Fruit fly (Drosophila melanogaster) whole organism, embryonic: Measurements from ENCODE around the gene RpL37A.

Experiments used
- CG10274 ChIP-seq: fragments of 200-800 bp; sonication (Bioruptor generic); optimal IDR thresholded peaks from 3 replicates; lab custom pipeline; 2017; ENCODE audit warnings: missing biosample characterization, mild to moderate bottlenecking, missing genetic modification characterization
- CG10431 ChIP-seq: fragments of 200-800 bp; sonication (Bioruptor generic); optimal IDR thresholded peaks from 3 replicates; lab custom pipeline; 2018; ENCODE audit warnings: missing biosample characterization, mild to moderate bottlenecking, missing genetic modification characterization
- CG11085 ChIP-seq: fragments of 200-800 bp; sonication (Bioruptor generic); IDR thresholded peaks from 2 replicates; pipeline ENCODE4 v1.3.6; 2022; ENCODE audit warnings: missing biosample characterization, missing genetic modification characterization
- CG11504 ChIP-seq: fragments of 200-800 bp; sonication (Bioruptor generic); optimal IDR thresholded peaks from 3 replicates; lab custom pipeline; 2019; ENCODE audit warnings: missing biosample characterization, mild to moderate bottlenecking, missing genetic modification characterization, moderate library complexity
- CG12391 ChIP-seq: fragments of 200-800 bp; sonication (Bioruptor generic); optimal IDR thresholded peaks from 3 replicates; lab custom pipeline; 2018; ENCODE audit warnings: missing biosample characterization, mild to moderate bottlenecking, missing genetic modification characterization, moderate library complexity
- CG1603 ChIP-seq: fragments of 200-800 bp; sonication (Bioruptor generic); optimal IDR thresholded peaks from 2 replicates; lab custom pipeline; 2019; ENCODE audit warnings: missing biosample characterization, mild to moderate bottlenecking, missing genetic modification characterization, moderate library complexity
- CG17359 ChIP-seq: fragments of 200-800 bp; sonication (Bioruptor generic); optimal IDR thresholded peaks from 3 replicates; lab custom pipeline; 2018; ENCODE audit warnings: missing biosample characterization, mild to moderate bottlenecking, missing genetic modification characterization, moderate library complexity
- CG18262 ChIP-seq: fragments of 200-800 bp; optimal IDR thresholded peaks from 3 replicates; lab custom pipeline; 2019; ENCODE audit warnings: missing biosample characterization, mild to moderate bottlenecking, missing genetic modification characterization, moderate library complexity
- CG2875 ChIP-seq: fragments of 200-800 bp; sonication (Bioruptor generic); optimal IDR thresholded peaks from 2 replicates; lab custom pipeline; 2017; ENCODE audit warnings: missing biosample characterization, mild to moderate bottlenecking, missing genetic modification characterization, missing genetic modification reagents
- CG2889 ChIP-seq: fragments of 200-800 bp; sonication (Bioruptor generic); IDR thresholded peaks from 3 replicates; pipeline ENCODE4 v1.3.6; 2022; ENCODE audit warnings: missing biosample characterization, missing genetic modification characterization
- CG3726 ChIP-seq: fragments of 200-800 bp; sonication (Bioruptor generic); IDR thresholded peaks from 3 replicates; pipeline ENCODE4, ENCODE4 v1.3.6; 2022; ENCODE audit warnings: missing biosample characterization, missing genetic modification characterization
- CG6765 ChIP-seq: fragments of 200-800 bp; sonication (Bioruptor generic); optimal IDR thresholded peaks from 3 replicates; lab custom pipeline; 2017; ENCODE audit warnings: missing biosample characterization, mild to moderate bottlenecking, missing genetic modification characterization
- CG8944 ChIP-seq: fragments of 200-800 bp; sonication (Bioruptor generic); optimal IDR thresholded peaks from 3 replicates; lab custom pipeline; 2016; ENCODE audit warnings: missing biosample characterization, missing genetic modification characterization
- CG9437 ChIP-seq: fragments of 200-800 bp; sonication (Bioruptor generic); optimal IDR thresholded peaks from 2 replicates; lab custom pipeline; 2018; ENCODE audit warnings: missing biosample characterization, mild to moderate bottlenecking, missing genetic modification characterization
- CoRest ChIP-seq: fragments of 200-800 bp; sonication (Bioruptor generic); optimal IDR thresholded peaks from 3 replicates; lab custom pipeline; 2018; ENCODE audit warnings: missing biosample characterization, mild to moderate bottlenecking, missing genetic modification characterization, moderate library complexity
- Dad ChIP-seq: fragments of 200-800 bp; sonication (Bioruptor generic); optimal IDR thresholded peaks from 3 replicates; lab custom pipeline; 2016; ENCODE audit warnings: missing biosample characterization, missing genetic modification characterization
- Dll ChIP-seq: fragments of 200-800 bp; sonication (Bioruptor generic); IDR thresholded peaks from 4 replicates; pipeline ENCODE4 v1.3.6; 2022; ENCODE audit warnings: missing biosample characterization, missing genetic modification characterization; ENCODE audit not compliant: partially characterized antibody
- Fer1 ChIP-seq: fragments of 200-800 bp; sonication (Bioruptor generic); optimal IDR thresholded peaks from 2 replicates; lab custom pipeline; 2017; ENCODE audit warnings: missing biosample characterization, mild to moderate bottlenecking, missing genetic modification characterization
- Fer2 ChIP-seq: fragments of 200-800 bp; sonication (Bioruptor generic); optimal IDR thresholded peaks from 2 replicates; lab custom pipeline; 2018; ENCODE audit warnings: missing biosample characterization, mild to moderate bottlenecking, missing genetic modification characterization, moderate library complexity
- HLH4C ChIP-seq: fragments of 200-800 bp; sonication (Bioruptor generic); IDR thresholded peaks from 3 replicates; pipeline ENCODE4 v1.3.6; 2022; ENCODE audit warnings: missing biosample characterization, missing genetic modification characterization; ENCODE audit not compliant: partially characterized antibody
- Hsf ChIP-seq: fragments of 200-800 bp; sonication (Bioruptor generic); optimal IDR thresholded peaks from 3 replicates; lab custom pipeline; 2016; ENCODE audit warnings: missing biosample characterization, missing genetic modification characterization
- MESR4 ChIP-seq: fragments of 200-800 bp; sonication (Bioruptor generic); optimal IDR thresholded peaks from 2 replicates; lab custom pipeline; 2018; ENCODE audit warnings: missing biosample characterization, mild to moderate bottlenecking, missing genetic modification characterization, moderate library complexity
- Usf ChIP-seq: fragments of 200-800 bp; sonication (Bioruptor generic); optimal IDR thresholded peaks from 2 replicates; lab custom pipeline; 2017; ENCODE audit warnings: missing genotype, missing biosample characterization, missing genetic modification characterization
- Xrp1 ChIP-seq: fragments of 200-800 bp; sonication (Bioruptor generic); IDR thresholded peaks from 2 replicates; pipeline ENCODE4 v1.3.6; 2022; ENCODE audit warnings: missing biosample characterization, missing genetic modification characterization
- croc ChIP-seq: fragments of 200-800 bp; sonication (Bioruptor generic); conservative IDR thresholded peaks from 3 replicates; pipeline ENCODE4 v1.3.6; 2022; ENCODE audit warnings: missing biosample characterization, missing genetic modification characterization
- crp ChIP-seq, 2 experiments: fragments of 200-800 bp; sonication (Bioruptor generic); optimal IDR thresholded peaks; 2 replicates in 1 of 2; 3 replicates in 1 of 2; lab custom pipeline; 2017; ENCODE audit warnings: missing biosample characterization in 2 of 2, missing genetic modification characterization in 2 of 2, mild to moderate bottlenecking in 1 of 2, moderate library complexity in 1 of 2
- danr ChIP-seq: fragments of 200-800 bp; sonication (Bioruptor generic); IDR thresholded peaks from 2 replicates; pipeline ENCODE4 v1.3.6; 2022; ENCODE audit warnings: missing biosample characterization, missing genetic modification characterization
- dimm ChIP-seq: fragments of 200-800 bp; sonication (Bioruptor generic); IDR thresholded peaks from 2 replicates; pipeline ENCODE4 v1.3.6; 2022; ENCODE audit warnings: missing biosample characterization, missing genetic modification characterization
- dmrt99B ChIP-seq: fragments of 200-800 bp; sonication (Bioruptor generic); optimal IDR thresholded peaks from 2 replicates; lab custom pipeline; 2018; ENCODE audit warnings: missing biosample characterization, mild to moderate bottlenecking, missing genetic modification characterization, moderate library complexity
- exex ChIP-seq: fragments of 200-800 bp; sonication (Bioruptor generic); optimal IDR thresholded peaks from 4 replicates; lab custom pipeline; 2018; ENCODE audit warnings: missing biosample characterization, mild to moderate bottlenecking, missing genetic modification characterization, moderate library complexity
- gt ChIP-seq: fragments of 200-800 bp; sonication (Bioruptor generic); IDR thresholded peaks from 2 replicates; pipeline ENCODE4 v1.3.6; 2022; ENCODE audit warnings: missing biosample characterization, missing genetic modification characterization
- lab ChIP-seq: fragments of 200-800 bp; sonication (Bioruptor generic); optimal IDR thresholded peaks from 3 replicates; lab custom pipeline; 2017; ENCODE audit warnings: missing biosample characterization, missing genetic modification characterization, mild to moderate bottlenecking, moderate library complexity, missing genetic modification reagents
- pita ChIP-seq: fragments of 200-800 bp; sonication (Bioruptor generic); optimal IDR thresholded peaks from 2 replicates; lab custom pipeline; 2017; ENCODE audit warnings: missing biosample characterization, mild to moderate bottlenecking, missing genetic modification characterization
- pros ChIP-seq: fragments of 200-800 bp; sonication (Bioruptor generic); optimal IDR thresholded peaks from 3 replicates; lab custom pipeline; 2019; ENCODE audit warnings: missing biosample characterization, mild to moderate bottlenecking, missing genetic modification characterization, moderate library complexity
- psq ChIP-seq: fragments of 200-800 bp; sonication (Bioruptor generic); optimal IDR thresholded peaks from 2 replicates; lab custom pipeline; 2017; ENCODE audit warnings: missing biosample characterization, missing genetic modification characterization
- so ChIP-seq: fragments of 200-800 bp; sonication (Bioruptor generic); IDR thresholded peaks from 3 replicates; pipeline ENCODE4 v1.3.6; 2022; ENCODE audit warnings: missing biosample characterization, missing genetic modification characterization
- tgo ChIP-seq: fragments of 200-800 bp; sonication (Bioruptor generic); IDR thresholded peaks from 3 replicates; pipeline ENCODE4 v1.3.6; 2022; ENCODE audit warnings: missing biosample characterization, missing genetic modification characterization
- trem ChIP-seq: fragments of 200-800 bp; optimal IDR thresholded peaks from 3 replicates; lab custom pipeline; 2019; ENCODE audit warnings: missing biosample characterization, mild to moderate bottlenecking, missing genetic modification characterization, moderate library complexity

The RpL37A gene

DNA sequence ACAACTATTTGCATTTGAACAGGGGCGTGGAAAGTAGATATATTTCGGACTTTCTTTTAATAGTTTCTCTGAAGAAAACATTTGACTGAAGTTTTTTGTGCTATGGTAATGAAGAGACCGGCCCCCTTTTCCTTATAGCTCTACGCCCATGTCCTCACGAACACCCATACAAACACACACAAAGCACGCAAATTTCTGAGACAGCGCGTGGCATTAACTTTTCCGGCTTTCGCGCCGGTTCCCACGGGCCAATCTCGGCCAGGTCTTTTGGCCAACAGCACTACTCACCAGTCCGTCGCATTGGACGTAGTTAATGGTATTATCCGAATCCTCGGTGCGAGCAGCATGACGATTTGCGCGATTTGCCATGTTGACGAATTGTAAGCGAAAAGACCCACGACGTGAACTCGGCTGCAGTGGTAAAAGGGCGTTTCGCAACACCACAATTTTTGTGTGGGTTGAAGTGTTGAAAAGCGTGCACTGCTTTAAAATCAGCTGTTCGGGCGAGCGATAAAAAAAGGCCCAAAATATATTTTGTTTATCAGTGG lies 18.3 kb upstream of the RpL37A start, which contains the start of gene senju (continued):
- peak; percentile 75; the same call in 2 of the 3 replicates for TF ChIP-seq so (GFP tag; lab: Robert Waterston, UW)
- peak; percentile 91 for TF ChIP-seq lab (GFP tag; lab: Kevin White, UChicago)
- TF ChIP-seq Fer2, result peak; percentile 62
- TF ChIP-seq CG3726 (GFP tag; lab: Robert Waterston, UW), result peak; percentile 69; the same call in 2 of the 3 replicates
- no peak for TF ChIP-seq pita
- TF ChIP-seq CG1603, result peak; percentile 76
- peak; percentile 87 for TF ChIP-seq Fer1 (GFP tag; lab: Kevin White, UChicago)
- peak; percentile 71 for TF ChIP-seq CG2889
- TF ChIP-seq CG11085 (GFP tag; lab: Robert Waterston, UW), result peak; percentile 51
- TF ChIP-seq CG2875 (GFP tag; lab: Kevin White, UChicago), result peak; percentile 80
- TF ChIP-seq psq (GFP tag; lab: Kevin White, UChicago), result peak; percentile 58
- peak; percentile 70 for TF ChIP-seq CG9437 (GFP tag; lab: Kevin White, UChicago)
- peak; percentile 83 for TF ChIP-seq CG12391 (tag; lab: Kevin White, UChicago)
- TF ChIP-seq danr (GFP tag; lab: Robert Waterston, UW), result 0 out of 2 replicates have a peak, but pooled peaks have one; percentile 46
- peak; percentile 99 for TF ChIP-seq MESR4
- peak; percentile 81; the same call in 1 of the 2 replicates for TF ChIP-seq Xrp1 (GFP tag; lab: Robert Waterston, UW)
- peak; percentile 78 for TF ChIP-seq dmrt99B (tag; lab: Kevin White, UChicago)
- TF ChIP-seq CG10274 (GFP tag; lab: Kevin White, UChicago), result peak; percentile 21
- TF ChIP-seq HLH4C (GFP tag; lab: Robert Waterston, UW), result 0 out of 3 replicates have a peak, but pooled peaks have one; percentile 27
- peak; percentile 76 for TF ChIP-seq CG11504 (tag; lab: Kevin White, UChicago)
- TF ChIP-seq trem, result peak; percentile 51
- no peak for TF ChIP-seq dimm (GFP tag; lab: Robert Waterston, UW)
- TF ChIP-seq CG18262 (tag; lab: Kevin White, UChicago), result peak; percentile 78
- TF ChIP-seq Hsf (GFP tag; lab: Kevin White, UChicago), result peak; percentile 80
- TF ChIP-seq CG17359 (tag; lab: Kevin White, UChicago), result peak; percentile 78
- TF ChIP-seq Usf (GFP tag; lab: Kevin White, UChicago), result peak; percentile 79
- TF ChIP-seq gt (GFP tag; lab: Robert Waterston, UW), result no peak
- TF ChIP-seq pros, result peak; percentile 20
- TF ChIP-seq exex (tag; lab: Kevin White, UChicago), result peak; percentile 39
- TF ChIP-seq Dll (GFP tag; lab: Robert Waterston, UW), result peak; percentile 57; the same call in 2 of the 4 replicates
- TF ChIP-seq crp (GFP tag; optimal IDR thresholded peaks at IDR 0.05; lab: Kevin White, UChicago), result peak; percentile 92 to 99
- TF ChIP-seq croc (GFP tag; lab: Robert Waterston, UW), result peak; percentile 27; the same call in 1 of the 3 replicates
- TF ChIP-seq CG8944 (GFP tag; lab: Kevin White, UChicago), result peak; percentile 93
- peak; percentile 69 for TF ChIP-seq CoRest
- peak; percentile 82 for TF ChIP-seq tgo (GFP tag; lab: Robert Waterston, UW)
- peak; percentile 88 for TF ChIP-seq Dad (GFP tag; lab: Kevin White, UChicago)
- TF ChIP-seq CG6765 (GFP tag; lab: Kevin White, UChicago), result peak; percentile 81

DNA sequence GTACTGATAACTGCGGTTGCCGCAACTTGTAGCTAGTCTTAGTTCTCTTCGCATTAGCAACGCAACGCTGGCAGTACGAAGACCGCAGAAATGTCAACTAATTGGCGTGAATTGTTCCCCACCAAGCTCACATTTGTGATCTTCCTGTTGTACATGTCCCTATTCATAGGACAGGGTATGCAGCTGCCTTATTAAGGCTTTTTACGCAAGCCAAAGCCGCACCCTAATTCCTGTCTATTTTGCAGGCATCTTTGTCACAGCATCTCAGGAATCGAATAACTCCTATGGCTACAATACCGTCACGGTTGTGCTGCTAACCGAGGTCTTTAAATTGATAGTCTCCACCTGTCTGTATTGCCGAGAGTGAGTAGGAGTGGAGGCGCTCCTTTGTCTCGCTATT lies 17.8 kb upstream of the RpL37A start, which contains the start of gene eIF3h:
Gene eIF3h, minus strand, starts transcription at position 101 of the 400 bp plus-strand sequence.
- no peak for TF ChIP-seq CG10431 (GFP tag; lab: Kevin White, UChicago)
- TF ChIP-seq CG11504 (tag; lab: Kevin White, UChicago), result peak; percentile 42
